Worm (Caenorhabditis elegans) whole organism, young adult: ENCODE measurements around the gene K03B4.9.

Experiments used
- B0336.3 ChIP-seq: fragments of 200-800 bp; sonication (Bioruptor generic); IDR thresholded peaks from 2 replicates; pipeline ENCODE4 v1.3.6; 2022; ENCODE audit warnings: missing genetic modification characterization, missing compliant biosample characterization
- F23B12.7 ChIP-seq: sonication (generic microtip); optimal IDR thresholded peaks from 2 replicates; lab custom pipeline; 2017; ENCODE audit warnings: missing genetic modification characterization, mild to moderate bottlenecking, missing compliant biosample characterization, antibody characterized with exemption, moderate library complexity; ENCODE audit not compliant: insufficient read depth
- F49E8.2 ChIP-seq: sonication (generic microtip); optimal IDR thresholded peaks from 3 replicates; lab custom pipeline; 2017; ENCODE audit warnings: missing genetic modification characterization, mild to moderate bottlenecking, missing compliant biosample characterization, antibody characterized with exemption, moderate library complexity; ENCODE audit not compliant: insufficient read depth
- F52B5.7 ChIP-seq: sonication (generic microtip); optimal IDR thresholded peaks from 2 replicates; lab custom pipeline; 2016; ENCODE audit warnings: mild to moderate bottlenecking, missing genetic modification characterization, missing compliant biosample characterization
- T07F8.4 ChIP-seq: sonication (generic microtip); optimal IDR thresholded peaks from 2 replicates; lab custom pipeline; 2016; ENCODE audit warnings: mild to moderate bottlenecking, missing genetic modification characterization, moderate library complexity, missing compliant biosample characterization
- Y53F4B.3 ChIP-seq: fragments of 200-800 bp; sonication (Bioruptor generic); IDR thresholded peaks from 2 replicates; pipeline ENCODE4 v1.3.6; 2022; ENCODE audit warnings: missing genetic modification reagents, missing genetic modification characterization, missing compliant biosample characterization
- Y53G8AR.9 ChIP-seq: fragments of 200-800 bp; sonication (Bioruptor generic); conservative IDR thresholded peaks from 2 replicates; pipeline ENCODE4 v1.3.6; 2022; ENCODE audit warnings: missing genetic modification reagents, missing genetic modification characterization, missing compliant biosample characterization
- Y56A3A.18 ChIP-seq: fragments of 200-800 bp; sonication (Bioruptor generic); IDR thresholded peaks from 2 replicates; pipeline ENCODE4 v1.3.6; 2022; ENCODE audit warnings: missing genetic modification reagents, missing genetic modification characterization, missing compliant biosample characterization
- ama-1 ChIP-seq, 3 experiments: fragments of 150-350 bp in 1 of 3; sonication (generic microtip) in 2 of 3; optimal IDR thresholded peaks; 2 replicates each; lab custom pipeline; 2014 to 2018; ENCODE audit warnings: missing biosample characterization in 2 of 3, missing genetic modification characterization in 2 of 3, missing genetic modification reagents in 2 of 3
- aptf-2 ChIP-seq: fragments of 200-800 bp; sonication (Bioruptor generic); conservative IDR thresholded peaks from 2 replicates; pipeline ENCODE4 v1.3.6; 2022; ENCODE audit warnings: missing genetic modification reagents, missing genetic modification characterization, missing compliant biosample characterization
- athp-1 ChIP-seq: sonication (generic microtip); optimal IDR thresholded peaks from 2 replicates; lab custom pipeline; 2017; ENCODE audit warnings: mild to moderate bottlenecking, missing genetic modification characterization, missing compliant biosample characterization
- bed-1 ChIP-seq: fragments of 200-800 bp; sonication (Bioruptor generic); IDR thresholded peaks from 2 replicates; pipeline ENCODE4 v1.3.6; 2022; ENCODE audit warnings: missing genetic modification reagents, missing genetic modification characterization, missing compliant biosample characterization
- cebp-1 ChIP-seq, 2 experiments: fragments of 200-800 bp in 1 of 2; sonication (Bioruptor generic) in 1 of 2; sonication (generic microtip) in 1 of 2; IDR thresholded peaks in 1 of 2; optimal IDR thresholded peaks in 1 of 2; 2 replicates each; pipeline versions ENCODE4 v1.3.6 to Lab custom; 2017 to 2022; ENCODE audit warnings: missing compliant biosample characterization in 2 of 2, missing genetic modification characterization in 2 of 2, mild to moderate bottlenecking in 1 of 2, missing genetic modification reagents in 1 of 2, moderate library complexity in 1 of 2
- cebp-2 ChIP-seq: fragments of 200-800 bp; sonication (Bioruptor generic); IDR thresholded peaks from 2 replicates; pipeline ENCODE4 v1.3.6; 2022; ENCODE audit warnings: missing genetic modification characterization, missing compliant biosample characterization
- ceh-40 ChIP-seq: fragments of 200-800 bp; sonication (Bioruptor generic); IDR thresholded peaks from 2 replicates; pipeline ENCODE4 v1.3.6; 2022; ENCODE audit warnings: missing genetic modification characterization, missing compliant biosample characterization
- ceh-58 ChIP-seq: fragments of 200-800 bp; sonication (Bioruptor generic); IDR thresholded peaks from 2 replicates; pipeline ENCODE4 v1.3.6; 2022; ENCODE audit warnings: missing genetic modification characterization, missing compliant biosample characterization
- ceh-79 ChIP-seq: sonication (generic microtip); optimal IDR thresholded peaks from 2 replicates; lab custom pipeline; 2017; ENCODE audit warnings: mild to moderate bottlenecking, missing genetic modification characterization, missing compliant biosample characterization
- ceh-91 ChIP-seq: fragments of 200-800 bp; sonication (Bioruptor generic); IDR thresholded peaks from 2 replicates; pipeline ENCODE4 v1.3.6; 2022; ENCODE audit warnings: missing genetic modification reagents, missing genetic modification characterization, missing compliant biosample characterization
- die-1 ChIP-seq: sonication (generic microtip); optimal IDR thresholded peaks from 2 replicates; lab custom pipeline; 2016; ENCODE audit warnings: missing genotype, mild to moderate bottlenecking, missing genetic modification characterization, missing compliant biosample characterization
- dox-1 ChIP-seq: fragments of 200-800 bp; sonication (Bioruptor generic); IDR thresholded peaks from 2 replicates; pipeline ENCODE4 v1.3.6; 2022; ENCODE audit warnings: missing genetic modification reagents, missing genetic modification characterization, missing compliant biosample characterization
- egrh-3 ChIP-seq: fragments of 200-800 bp; sonication (Bioruptor generic); IDR thresholded peaks from 2 replicates; pipeline ENCODE4 v1.3.6; 2022; ENCODE audit warnings: missing genetic modification reagents, missing genetic modification characterization, missing compliant biosample characterization
- ets-4 ChIP-seq: fragments of 200-800 bp; sonication (Bioruptor generic); optimal IDR thresholded peaks from 2 replicates; lab custom pipeline; 2018; ENCODE audit warnings: mild to moderate bottlenecking, missing genetic modification characterization, missing compliant biosample characterization
- him-1 ChIP-seq: sonication (generic microtip); optimal IDR thresholded peaks from 2 replicates; lab custom pipeline; 2016; ENCODE audit warnings: missing genotype, missing genetic modification reagents, missing genetic modification characterization, missing compliant biosample characterization
- hlh-26 ChIP-seq: fragments of 200-800 bp; sonication (Bioruptor generic); conservative IDR thresholded peaks from 2 replicates; pipeline ENCODE4 v1.3.6; 2022; ENCODE audit warnings: missing genetic modification reagents, missing genetic modification characterization, missing compliant biosample characterization
- hrde-1 ChIP-seq: sonication (generic microtip); optimal IDR thresholded peaks from 2 replicates; lab custom pipeline; 2016; ENCODE audit warnings: missing genetic modification characterization, mild to moderate bottlenecking, missing compliant biosample characterization, moderate library complexity, missing genotype, missing genetic modification reagents, borderline replicate concordance
- lin-35 ChIP-seq, 3 experiments: fragments of 150-350 bp in 2 of 3; sonication (generic microtip) in 1 of 3; optimal IDR thresholded peaks; 2 replicates each; lab custom pipeline; 2014 to 2018; ENCODE audit warnings: missing biosample characterization in 3 of 3, missing genetic modification characterization in 3 of 3, missing genetic modification reagents in 3 of 3
- lir-1 ChIP-seq: fragments of 200-800 bp; sonication (Bioruptor generic); conservative IDR thresholded peaks from 2 replicates; pipeline ENCODE4 v1.3.6; 2022; ENCODE audit warnings: missing genetic modification reagents, missing genetic modification characterization, missing compliant biosample characterization
- lsl-1 ChIP-seq: fragments of 200-800 bp; sonication (Bioruptor generic); optimal IDR thresholded peaks from 2 replicates; lab custom pipeline; 2018; ENCODE audit warnings: mild to moderate bottlenecking, missing genetic modification characterization, moderate library complexity, missing compliant biosample characterization
- madf-3 ChIP-seq: fragments of 200-800 bp; sonication (Bioruptor generic); IDR thresholded peaks from 2 replicates; pipeline ENCODE4 v1.3.6; 2022; ENCODE audit warnings: missing genetic modification reagents, missing genetic modification characterization, missing compliant biosample characterization
- madf-6 ChIP-seq: fragments of 200-800 bp; sonication (Bioruptor generic); IDR thresholded peaks from 2 replicates; pipeline ENCODE4 v1.3.6; 2022; ENCODE audit warnings: missing genetic modification reagents, missing genetic modification characterization, missing compliant biosample characterization
- madf-8 ChIP-seq: fragments of 200-800 bp; sonication (Bioruptor generic); conservative IDR thresholded peaks from 2 replicates; pipeline ENCODE4 v1.3.6; 2022; ENCODE audit warnings: missing genetic modification reagents, missing genetic modification characterization, missing compliant biosample characterization
- mcd-1 ChIP-seq: fragments of 200-800 bp; sonication (Bioruptor generic); IDR thresholded peaks from 2 replicates; pipeline ENCODE4 v1.3.6; 2022; ENCODE audit warnings: missing genetic modification reagents, missing genetic modification characterization, missing compliant biosample characterization
- nfyb-1 ChIP-seq: fragments of 200-800 bp; sonication (Bioruptor generic); IDR thresholded peaks from 2 replicates; pipeline ENCODE4 v1.3.6; 2022; ENCODE audit warnings: missing genetic modification reagents, missing genetic modification characterization, missing compliant biosample characterization
- nhr-179 ChIP-seq: sonication (generic microtip); optimal IDR thresholded peaks from 2 replicates; lab custom pipeline; 2016; ENCODE audit warnings: mild to moderate bottlenecking, missing genetic modification characterization, missing compliant biosample characterization
- pbrm-1 ChIP-seq: fragments of 200-800 bp; sonication (Bioruptor generic); IDR thresholded peaks from 2 replicates; pipeline ENCODE4 v1.3.6; 2022; ENCODE audit warnings: missing genetic modification reagents, missing genetic modification characterization, missing compliant biosample characterization
- pha-4 ChIP-seq: fragments of 150-350 bp; sonication (generic microtip); optimal IDR thresholded peaks from 2 replicates; lab custom pipeline; 2014; ENCODE audit warnings: missing biosample characterization, missing genetic modification reagents, missing genetic modification characterization
- repo-1 ChIP-seq: sonication (generic microtip); optimal IDR thresholded peaks from 2 replicates; lab custom pipeline; 2017; ENCODE audit warnings: mild to moderate bottlenecking, missing genetic modification characterization, missing compliant biosample characterization
- snpc-1.1 ChIP-seq: sonication (generic microtip); optimal IDR thresholded peaks from 2 replicates; lab custom pipeline; 2017; ENCODE audit warnings: missing genetic modification characterization, mild to moderate bottlenecking, missing compliant biosample characterization, antibody characterized with exemption, moderate library complexity, missing genotype, missing genetic modification reagents; ENCODE audit not compliant: insufficient read depth
- snpc-4 ChIP-seq, 5 experiments: fragments of 150-350 bp in 1 of 5; sonication (generic microtip) in 4 of 5; optimal IDR thresholded peaks; 2 replicates each; lab custom pipeline; 2014 to 2018; ENCODE audit warnings: missing genetic modification characterization in 5 of 5, missing biosample characterization in 3 of 5, antibody characterized with exemption in 2 of 5, mild to moderate bottlenecking in 2 of 5, missing compliant biosample characterization in 2 of 5, missing genotype in 2 of 5, moderate library complexity in 2 of 5, missing genetic modification reagents in 1 of 5
- zfh-2 ChIP-seq: fragments of 200-800 bp; sonication (Bioruptor generic); conservative IDR thresholded peaks from 2 replicates; pipeline ENCODE4 v1.3.6; 2022; ENCODE audit warnings: missing genetic modification reagents, missing genetic modification characterization, missing compliant biosample characterization
- zim-3 ChIP-seq: sonication (generic microtip); optimal IDR thresholded peaks from 2 replicates; lab custom pipeline; 2017; ENCODE audit warnings: mild to moderate bottlenecking, missing genetic modification characterization, moderate library complexity, missing compliant biosample characterization
- ztf-3 ChIP-seq: fragments of 200-800 bp; sonication (Bioruptor generic); optimal IDR thresholded peaks from 2 replicates; lab custom pipeline; 2018; ENCODE audit warnings: mild to moderate bottlenecking, missing genetic modification characterization, missing compliant biosample characterization
- ztf-6 ChIP-seq: fragments of 200-800 bp; sonication (Bioruptor generic); IDR thresholded peaks from 2 replicates; pipeline ENCODE4 v1.3.6; 2022; ENCODE audit warnings: missing genetic modification reagents, missing genetic modification characterization, missing compliant biosample characterization

Gene K03B4.9

ce11 chrV:4689234-4689633, 16.8 kb upstream of the K03B4.9 start, which contains the start of gene K03B4.1:
K03B4.1 (plus strand) TSS chrV:4689330.
- TF ChIP-seq zfh-2 (GFP tag; lab: Robert Waterston, UW) (no peak), hrde-1 (tag; lab: Kevin White, UChicago) (peak; percentile 32), ceh-79 (tag; lab: Kevin White, UChicago) (peak; percentile 46), aptf-2 (no peak), nfyb-1 (GFP tag; lab: Robert Waterston, UW) (peak; percentile 56; the same call in 1 of the 2 replicates), cebp-2 (0 out of 2 replicates have a peak, but pooled peaks have one; percentile 9), T07F8.4 (tag; lab: Kevin White, UChicago) (no peak), F49E8.2 (tag; lab: Kevin White, UChicago) (no peak), ceh-91 (GFP tag; lab: Robert Waterston, UW) (no peak), zim-3 (peak; percentile 56), cebp-1 (GFP tag; IDR thresholded peaks at IDR 0.05; lab: Robert Waterston, UW) (no peak), cebp-1 (tag; optimal IDR thresholded peaks at IDR 0.05; lab: Kevin White, UChicago) (no peak), B0336.3 (GFP tag; lab: Robert Waterston, UW) (0 out of 2 replicates have a peak, but pooled peaks have one; percentile 24), ceh-40 (GFP tag; lab: Robert Waterston, UW) (no peak), ceh-58 (GFP tag; lab: Robert Waterston, UW) (peak; percentile 50; the same call in 1 of the 2 replicates), repo-1 (tag; lab: Kevin White, UChicago) (no peak), die-1 (tag; lab: Kevin White, UChicago) (peak; percentile 14), F23B12.7 (tag; lab: Kevin White, UChicago) (no peak), dox-1 (GFP tag; lab: Robert Waterston, UW) (0 out of 2 replicates have a peak, but pooled peaks have one; percentile 25), egrh-3 (no peak), lir-1 (GFP tag; lab: Robert Waterston, UW) (no peak), pha-4 (tag; lab: Kevin White, UChicago) (no peak), Y53G8AR.9 (GFP tag; lab: Robert Waterston, UW) (peak; percentile 37; the same call in 1 of the 2 replicates), ztf-3 (GFP tag; lab: Kevin White, UChicago) (no peak), hlh-26 (no peak), him-1 (tag; lab: Kevin White, UChicago) (no peak), lin-35 (GFP tag; optimal IDR thresholded peaks at IDR 0.05; lab: Kevin White, UChicago) (no peak), madf-6 (GFP tag; lab: Robert Waterston, UW) (peak; percentile 40), nhr-179 (no peak), snpc-4 (GFP tag; optimal IDR thresholded peaks at IDR 0.05; lab: Kevin White, UChicago) (no peak), snpc-4 (tag; optimal IDR thresholded peaks at IDR 0.05; lab: Kevin White, UChicago) (peak in 1 of 4 experiments; percentile 1), madf-3 (GFP tag; lab: Robert Waterston, UW) (no peak), athp-1 (tag; lab: Kevin White, UChicago) (peak; percentile 49), ets-4 (GFP tag; lab: Kevin White, UChicago) (no peak), F52B5.7 (peak; percentile 29), ztf-6 (GFP tag; lab: Robert Waterston, UW) (no peak)

- 0 out of 2 replicates have a peak, but pooled peaks have one; percentile 12 for TF ChIP-seq madf-8 (GFP tag; lab: Robert Waterston, UW)
- TF ChIP-seq zfh-2 (GFP tag; lab: Robert Waterston, UW) = peak; percentile 64
- no peak for TF ChIP-seq lsl-1 (GFP tag; lab: Kevin White, UChicago)
- TF ChIP-seq hlh-26 = no peak
- TF ChIP-seq Y56A3A.18 (GFP tag; lab: Robert Waterston, UW) = 0 out of 2 replicates have a peak, but pooled peaks have one; percentile 7
- no peak for TF ChIP-seq Y53F4B.3 (GFP tag; lab: Robert Waterston, UW)
- TF ChIP-seq snpc-1.1 (tag; lab: Kevin White, UChicago) = no peak
- TF ChIP-seq madf-3 (GFP tag; lab: Robert Waterston, UW) = peak; percentile 38; the same call in 1 of the 2 replicates
- 0 out of 2 replicates have a peak, but pooled peaks have one; percentile 26 for TF ChIP-seq egrh-3
- no peak for TF ChIP-seq bed-1 (GFP tag; lab: Robert Waterston, UW)
- no peak for TF ChIP-seq snpc-4 (GFP tag; optimal IDR thresholded peaks at IDR 0.05; lab: Kevin White, UChicago)
- no peak for TF ChIP-seq snpc-4 (tag; optimal IDR thresholded peaks at IDR 0.05; lab: Kevin White, UChicago)
- peak; percentile 43; the same call in 1 of the 2 replicates for TF ChIP-seq mcd-1
- 0 out of 2 replicates have a peak, but pooled peaks have one; percentile 32 for TF ChIP-seq nfyb-1 (GFP tag; lab: Robert Waterston, UW)
- TF ChIP-seq ama-1 (optimal IDR thresholded peaks at IDR 0.05; lab: Kevin White, UChicago) = peak; percentile 59
- no peak for TF ChIP-seq ama-1 (GFP tag; optimal IDR thresholded peaks at IDR 0.05; lab: Kevin White, UChicago)
- 0 out of 2 replicates have a peak, but pooled peaks have one; percentile 45 for TF ChIP-seq cebp-2
- 0 out of 2 replicates have a peak, but pooled peaks have one; percentile 14 for TF ChIP-seq pbrm-1
Measured at ce11 chrV:4687944-4688505, 15.6 kb upstream of the K03B4.9 start, which contains the start of gene K03B4.2. K03B4.2 (plus strand) TSS chrV:4687994.
